Fruit fly (Drosophila melanogaster) Kc167 (cell line): ENCODE data around the gene amrt.

ENCODE experiments used
- Myc ChIP-seq: fragments of >200 bp; optimal IDR thresholded peaks from 2 replicates; lab custom pipeline; 2017; ENCODE audit warnings: missing external identifiers
- Sin3A ChIP-seq: fragments of >200 bp; optimal IDR thresholded peaks from 2 replicates; lab custom pipeline; 2018; ENCODE audit warnings: missing external identifiers
- h ChIP-seq: fragments of >200 bp; optimal IDR thresholded peaks from 3 replicates; lab custom pipeline; 2018; ENCODE audit warnings: missing external identifiers
- insv ChIP-seq: fragments of >200 bp; optimal IDR thresholded peaks from 3 replicates; lab custom pipeline; 2018; ENCODE audit warnings: missing external identifiers
- psq ChIP-seq: fragments of >200 bp; optimal IDR thresholded peaks from 2 replicates; lab custom pipeline; 2017; ENCODE audit warnings: missing external identifiers
- ttk ChIP-seq: sonication (Bioruptor generic); optimal IDR thresholded peaks from 2 replicates; lab custom pipeline; 2017; ENCODE audit warnings: missing external identifiers

amrt gene

DNA sequence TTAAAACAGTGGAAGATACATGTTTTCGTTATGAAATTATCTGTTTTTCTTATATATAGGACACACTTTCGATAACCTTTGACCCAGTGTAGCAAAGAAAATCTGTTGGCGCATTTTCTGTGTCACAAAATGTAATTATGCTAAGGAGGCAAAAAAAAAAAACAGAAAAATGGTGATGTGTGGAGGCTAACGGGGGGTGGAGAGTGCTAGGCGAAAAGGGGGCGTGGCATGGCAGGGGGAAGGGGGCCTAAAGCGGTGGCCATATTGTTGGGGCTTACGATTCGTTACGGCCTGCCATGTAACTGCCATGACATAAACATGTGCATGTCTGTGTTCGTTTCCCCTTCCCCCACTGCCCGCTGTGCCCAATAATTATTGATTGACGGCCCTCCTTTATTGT is 17.0 kb upstream of the amrt start:
- TF ChIP-seq Sin3A (lab: Kevin White, UChicago) (no peak), psq (lab: Kevin White, UChicago) (no peak), insv (lab: Kevin White, UChicago) (no peak)

DNA sequence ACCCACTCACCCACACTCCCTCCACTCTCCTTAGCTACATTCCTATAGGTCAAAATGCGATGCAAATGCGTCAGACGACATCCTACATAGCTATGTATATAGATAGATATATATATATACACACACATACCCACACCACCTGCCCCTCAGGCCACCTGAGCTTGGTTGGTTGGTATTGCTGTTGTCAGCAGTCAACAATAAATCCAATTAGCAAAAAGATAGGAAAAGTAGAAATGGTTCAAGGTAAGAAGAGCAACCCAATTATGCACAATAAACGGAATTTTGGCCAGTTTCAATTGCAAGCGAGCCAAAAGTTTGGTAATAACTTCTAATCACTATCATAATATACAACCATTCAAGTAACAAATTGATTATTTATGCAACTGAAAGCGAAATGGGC is 15.8 kb upstream of the amrt start:
- TF ChIP-seq Sin3A (lab: Kevin White, UChicago) (no peak), insv (lab: Kevin White, UChicago) (no peak), Myc (lab: Kevin White, UChicago) (no peak), h (no peak)

DNA sequence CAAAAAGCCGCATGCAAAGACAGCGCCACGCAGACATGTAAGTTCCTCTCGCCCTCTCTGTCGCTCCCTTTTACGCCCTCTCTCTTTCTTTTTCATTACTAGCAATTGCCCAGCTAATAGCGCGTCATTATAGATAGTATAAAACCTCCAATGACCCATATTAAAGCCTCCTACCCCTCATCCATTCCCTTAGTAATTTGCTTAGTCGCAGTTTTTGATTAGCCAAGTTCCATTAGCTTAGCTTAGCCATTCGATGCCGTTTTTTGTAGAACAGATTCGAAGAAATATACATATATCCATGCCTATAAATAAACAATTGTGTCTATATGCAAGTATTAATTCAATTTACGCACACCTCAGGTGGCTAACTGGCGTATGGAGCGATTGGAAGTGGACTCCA is 11.5 kb upstream of the amrt start:
- TF ChIP-seq Sin3A (lab: Kevin White, UChicago) (no peak), psq (lab: Kevin White, UChicago) (no peak), ttk (no peak)

DNA sequence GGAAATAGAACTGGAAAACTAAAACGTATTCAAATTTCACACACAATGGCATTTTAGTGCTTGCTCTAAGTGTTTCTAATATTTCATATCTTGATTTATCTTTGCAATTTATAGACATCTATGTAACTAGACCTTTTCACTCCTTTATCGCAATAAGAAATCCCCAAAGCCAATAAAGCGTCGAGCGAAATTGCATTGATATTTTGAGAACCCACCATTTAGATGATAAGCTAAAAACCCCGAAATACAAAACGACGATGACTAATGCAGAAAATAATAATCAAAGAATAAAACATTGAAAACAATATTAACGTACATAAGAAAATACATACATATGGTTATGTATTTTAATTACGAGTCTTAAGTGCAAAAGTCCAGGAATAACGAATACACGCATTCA is 3.7 kb upstream of the amrt start:
- TF ChIP-seq ttk (no peak), Sin3A (lab: Kevin White, UChicago) (no peak), h (no peak), psq (lab: Kevin White, UChicago) (no peak), Myc (lab: Kevin White, UChicago) (no peak), insv (lab: Kevin White, UChicago) (no peak)

DNA sequence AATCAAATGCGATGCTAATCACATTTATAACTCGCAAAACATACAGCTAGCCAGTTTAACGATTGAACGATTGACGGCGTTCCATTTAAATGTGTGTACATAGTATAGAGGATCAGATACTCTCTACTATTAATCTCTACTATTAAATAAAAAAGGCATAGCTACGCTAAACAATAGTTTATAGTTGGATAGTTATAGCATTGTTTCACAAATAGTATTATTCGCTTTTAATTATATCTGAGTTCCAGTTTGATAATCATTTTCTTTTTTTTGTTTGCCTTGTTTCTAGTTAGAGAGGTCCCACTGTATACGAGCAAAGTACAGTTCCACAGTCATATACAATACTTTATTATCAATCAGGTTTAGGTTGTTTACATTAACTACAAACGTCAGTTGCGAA is 2.6 kb upstream of the amrt start:
- TF ChIP-seq psq (lab: Kevin White, UChicago): no peak
- TF ChIP-seq Myc (lab: Kevin White, UChicago): no peak
- no peak for TF ChIP-seq ttk
- TF ChIP-seq insv (lab: Kevin White, UChicago): no peak
- TF ChIP-seq h: no peak
- TF ChIP-seq Sin3A (lab: Kevin White, UChicago): no peak

DNA sequence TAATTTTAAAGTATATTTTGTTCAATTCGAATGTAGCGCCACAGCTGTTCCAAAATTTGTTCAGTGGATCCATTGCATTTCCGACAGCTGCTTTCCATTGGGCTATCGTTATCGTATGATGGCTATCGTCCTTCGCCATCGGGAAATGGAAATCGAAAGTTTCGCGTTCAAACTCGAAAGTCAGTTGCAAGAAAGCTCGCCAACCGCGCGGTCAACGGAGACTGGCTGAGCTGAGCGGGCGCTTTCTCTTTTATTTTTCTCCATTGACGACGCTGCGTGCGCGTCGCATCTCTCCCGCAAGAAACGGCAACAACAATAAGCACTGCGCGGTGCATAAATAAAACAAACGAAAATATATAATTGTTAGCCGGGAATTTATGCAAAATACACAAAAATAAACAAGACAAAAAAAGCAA is 1.3 kb downstream of the amrt start, which contains the start of gene inaE:
Gene inaE (plus strand): TSS at position 181 of the 416 bp plus-strand sequence.
- TF ChIP-seq h: no peak
- TF ChIP-seq ttk: no peak
- TF ChIP-seq Myc (lab: Kevin White, UChicago): no peak
- TF ChIP-seq psq (lab: Kevin White, UChicago): no peak
- TF ChIP-seq Sin3A (lab: Kevin White, UChicago): no peak
- no peak for TF ChIP-seq insv (lab: Kevin White, UChicago)

DNA sequence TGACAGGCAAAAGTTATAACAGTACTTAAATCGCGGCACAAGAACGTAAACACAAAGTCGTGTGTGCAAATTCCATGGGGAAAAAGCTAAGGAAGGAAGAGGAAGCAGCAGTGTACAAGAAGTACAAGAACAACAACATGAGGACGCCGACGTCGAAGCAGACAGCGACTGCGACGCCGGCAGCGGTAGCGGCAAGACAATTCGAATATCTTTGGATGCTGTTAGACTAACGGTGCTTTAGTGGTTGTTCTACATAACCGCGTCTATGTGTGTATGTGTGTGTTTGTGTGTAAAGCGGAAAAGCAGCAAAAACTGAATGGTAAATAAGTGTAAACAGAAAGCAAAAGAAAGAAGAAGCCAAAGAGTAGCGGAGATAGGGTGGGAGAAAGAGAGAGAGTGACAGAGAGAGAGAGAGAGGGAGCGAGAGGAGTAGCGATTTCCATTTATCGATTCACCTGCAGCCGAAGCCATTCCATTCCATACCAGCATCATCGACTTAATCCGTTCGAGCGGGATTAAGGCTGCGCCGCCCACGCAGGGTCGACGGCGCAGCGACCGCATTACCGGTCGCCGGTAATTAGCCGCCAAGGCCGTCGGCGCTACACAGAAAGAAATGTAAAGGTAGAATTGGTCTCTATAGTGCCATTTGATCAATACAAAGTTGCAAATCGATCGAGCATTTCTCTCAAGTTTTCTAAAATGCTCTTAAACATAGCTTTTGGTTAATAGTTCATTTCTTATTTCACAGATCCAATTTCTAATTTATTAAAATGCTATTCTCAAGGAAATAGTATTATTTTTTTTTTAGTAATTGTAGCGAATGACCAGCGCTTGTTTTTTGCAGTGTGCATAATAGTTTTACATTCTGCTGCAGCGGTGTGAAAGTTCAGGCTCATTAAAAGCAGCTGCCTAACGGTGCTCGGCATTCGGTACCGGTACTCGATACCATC is 2.0 kb downstream of the amrt start:
- TF ChIP-seq h (no peak), ttk (no peak), psq (lab: Kevin White, UChicago) (no peak), Sin3A (lab: Kevin White, UChicago) (no peak), insv (lab: Kevin White, UChicago) (no peak), Myc (lab: Kevin White, UChicago) (no peak)

DNA sequence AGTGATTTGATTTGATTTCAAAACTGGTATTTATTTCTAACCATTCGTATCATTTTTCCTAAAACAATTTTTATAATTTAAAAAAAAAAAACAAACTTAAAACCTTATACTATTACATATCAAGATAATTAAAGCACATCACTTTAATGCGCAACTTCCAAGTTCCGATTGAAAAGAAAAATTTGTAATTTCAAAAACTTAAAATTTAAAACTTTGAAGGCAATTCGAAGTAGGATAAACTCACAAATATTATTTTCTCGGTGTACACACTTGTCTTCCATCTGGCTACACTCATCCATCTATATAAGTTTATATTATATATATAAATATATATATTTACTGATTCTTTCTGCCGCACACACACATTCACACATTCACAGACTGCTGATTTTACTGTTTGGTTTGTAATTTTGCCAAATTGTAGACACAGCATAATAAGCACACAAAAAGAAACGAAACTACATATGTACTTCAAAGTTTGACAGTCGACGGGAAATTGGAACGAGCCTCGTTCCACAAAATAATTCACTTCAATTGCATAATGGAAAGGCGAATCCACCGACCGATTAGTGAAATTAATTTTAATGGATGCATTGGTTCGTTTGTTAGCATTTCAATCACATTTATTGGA is 3.9 kb downstream of the amrt start:
- TF ChIP-seq Myc (lab: Kevin White, UChicago): no peak

DNA sequence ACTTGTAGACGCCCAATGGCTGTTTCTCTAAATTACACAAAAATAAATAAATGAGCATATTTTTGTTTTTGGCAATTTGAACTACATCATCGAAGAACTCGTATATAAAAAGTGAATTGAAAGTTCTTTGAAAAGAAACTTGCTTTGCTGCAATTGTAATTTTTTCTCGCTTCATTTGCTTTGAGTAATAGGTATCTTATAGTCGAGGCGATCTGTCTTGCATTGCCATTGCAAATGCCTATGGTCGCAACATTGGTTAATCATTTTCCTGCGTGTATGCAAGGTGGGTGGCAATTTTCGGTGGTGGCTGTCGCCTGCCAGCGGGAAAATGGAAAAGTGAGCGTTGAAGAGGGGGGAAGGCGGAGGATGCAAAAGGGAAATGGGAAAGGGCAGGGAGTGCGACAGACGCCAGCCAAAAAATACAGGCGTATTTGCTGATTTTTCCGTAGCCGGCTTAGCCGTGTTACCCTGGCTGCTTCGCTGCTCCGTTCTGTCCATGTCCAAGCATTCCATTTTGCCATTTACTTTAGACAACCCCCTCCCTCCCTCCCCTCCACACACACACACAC is 5.1 kb downstream of the amrt start:
- TF ChIP-seq insv (lab: Kevin White, UChicago): no peak
- TF ChIP-seq h: no peak
- TF ChIP-seq Myc (lab: Kevin White, UChicago): no peak
- TF ChIP-seq Sin3A (lab: Kevin White, UChicago): no peak
- TF ChIP-seq ttk: no peak
- no peak for TF ChIP-seq psq (lab: Kevin White, UChicago)

DNA sequence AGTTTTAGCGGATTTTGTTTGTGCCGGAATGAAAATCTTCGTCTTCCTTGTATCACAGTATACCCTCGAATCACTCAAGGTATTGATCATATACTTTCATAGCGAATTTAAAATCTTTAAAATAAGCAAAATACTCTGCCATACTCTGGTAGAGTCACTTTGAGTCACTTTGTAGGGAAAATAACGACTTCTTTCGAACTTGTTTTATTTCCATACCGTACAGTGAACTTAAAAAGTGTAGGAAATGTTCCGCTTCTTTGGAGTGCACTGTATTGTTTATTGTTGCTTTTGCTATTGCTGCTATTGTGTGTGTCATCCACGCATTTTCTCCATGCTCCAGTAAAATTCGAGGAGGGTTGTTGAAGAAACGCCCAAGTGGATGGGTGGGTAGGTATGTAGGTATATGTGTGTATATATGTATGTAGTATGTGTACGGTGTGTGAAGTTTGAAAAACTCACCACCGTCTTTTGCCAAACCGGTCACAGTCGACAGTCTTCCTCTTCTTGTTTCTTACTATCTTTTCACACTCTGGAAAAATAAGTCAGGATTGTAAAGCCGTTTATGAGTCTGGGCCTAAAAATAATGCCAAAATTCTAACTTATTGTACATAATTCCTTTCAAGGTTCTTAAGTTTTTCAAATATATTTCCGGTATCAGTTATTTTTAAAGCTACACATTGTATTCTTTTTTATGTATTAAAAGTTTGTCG is 6.9 kb downstream of the amrt start:
- TF ChIP-seq psq (lab: Kevin White, UChicago): no peak

DNA sequence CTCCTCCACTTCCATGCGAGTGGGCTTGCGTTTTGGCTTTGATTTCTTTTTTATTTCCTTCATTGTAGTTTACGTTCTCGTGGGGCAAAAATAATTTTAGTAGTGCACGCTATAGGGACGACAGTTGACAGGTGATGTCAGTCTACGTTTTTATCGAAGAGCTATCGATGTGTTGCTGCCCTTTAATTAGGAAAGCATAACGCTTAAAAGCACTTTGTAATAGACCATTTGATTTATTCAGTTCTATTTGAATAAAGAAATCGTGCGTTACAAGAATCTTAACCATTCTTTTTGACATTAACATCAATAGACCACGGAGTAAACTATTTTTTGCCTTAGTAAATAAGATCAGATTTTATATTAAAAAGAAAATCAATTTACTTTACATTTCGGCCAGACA is 8.8 kb downstream of the amrt start, which contains the start of gene CG10993:
Gene CG10993 (minus strand): TSS at position 101 of the 400 bp plus-strand sequence.
- TF ChIP-seq insv (lab: Kevin White, UChicago) (no peak), h (no peak), ttk (no peak), Myc (lab: Kevin White, UChicago) (no peak), psq (lab: Kevin White, UChicago) (no peak), Sin3A (lab: Kevin White, UChicago) (no peak)

DNA sequence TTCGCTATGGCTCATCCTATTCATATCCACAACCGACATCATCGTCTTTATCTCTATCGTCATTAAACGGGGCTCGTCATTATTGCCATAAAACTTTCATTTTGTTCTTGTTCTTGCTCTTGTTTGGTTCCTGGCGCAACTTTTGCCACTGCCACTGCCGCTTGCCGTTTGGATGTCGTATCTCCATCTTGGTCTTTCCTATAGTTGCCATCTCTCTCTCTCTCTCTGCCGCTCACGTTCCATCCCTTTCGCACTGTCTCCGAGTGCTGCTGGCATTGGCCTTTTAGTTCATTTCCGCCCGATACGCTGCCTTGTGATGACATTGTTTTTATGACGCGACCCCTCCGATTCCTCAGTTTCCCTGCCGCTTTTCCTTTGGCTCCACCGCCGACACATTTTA is 10.2 kb downstream of the amrt start:
- TF ChIP-seq Myc (lab: Kevin White, UChicago) (no peak), Sin3A (lab: Kevin White, UChicago) (no peak), h (no peak), ttk (no peak), psq (lab: Kevin White, UChicago) (no peak), insv (lab: Kevin White, UChicago) (no peak)
